Fruit fly (Drosophila melanogaster): Measurements from ENCODE around the gene chrb.

- TF ChIP-seq Sin3A (optimal IDR thresholded peaks at IDR 0.05) (no peak), insv (optimal IDR thresholded peaks at IDR 0.05) (no peak), Myc (optimal IDR thresholded peaks at IDR 0.05) (no peak), psq (optimal IDR thresholded peaks at IDR 0.05) (no peak), h (optimal IDR thresholded peaks at IDR 0.05) (no peak)
These were observed 2.1 kb downstream of the chrb start for dm6 chr3L:11489489-11489888.

Data from Kc167 (cell line).